Worm (Caenorhabditis elegans): ENCODE data around the gene K08D9.6.

DNA sequence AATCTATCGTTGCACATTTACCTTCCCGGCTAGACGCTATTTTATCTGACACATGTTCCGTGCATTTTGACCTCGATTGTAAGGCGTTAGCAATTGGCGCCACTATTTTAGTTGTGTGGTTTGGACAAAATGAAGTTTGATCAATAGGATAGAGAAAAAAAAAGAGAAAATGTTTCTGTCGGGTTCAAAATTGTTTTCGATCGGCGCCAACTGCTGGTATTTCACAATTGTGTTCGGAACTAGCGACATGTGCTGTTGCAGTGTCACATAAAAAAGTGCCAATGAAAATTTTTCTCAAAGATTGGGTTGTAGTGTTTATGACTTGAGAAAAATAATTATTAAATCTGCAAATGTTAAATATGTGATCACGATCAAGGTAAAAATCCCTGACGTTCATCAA is 44.4 kb upstream of the K08D9.6 start:
- TF ChIP-seq hlh-30 (tag; optimal IDR thresholded peaks at IDR 0.05; ENCODE audit: insufficient read depth): no peak
- no peak for TF ChIP-seq unc-62 (GFP tag; optimal IDR thresholded peaks at IDR 0.05 in 1 of 2)
- TF ChIP-seq unc-62 (tag; optimal IDR thresholded peaks at IDR 0.05): no peak
- no peak for TF ChIP-seq pqm-1 (tag; optimal IDR thresholded peaks at IDR 0.05)
- no peak for TF ChIP-seq mdl-1 (tag; optimal IDR thresholded peaks at IDR 0.05)
